Fruit fly (Drosophila melanogaster) whole organism, embryonic: Measurements from ENCODE around the gene Jon65Aiii.
A peak's percentile ranks its signal among the peaks of the same experiment; 100 is the strongest.

Source experiments
- Bgb ChIP-seq: fragments of 200-800 bp; sonication (Bioruptor generic); IDR thresholded peaks from 2 replicates; pipeline ENCODE4 v1.3.6; 2022; ENCODE audit warnings: missing biosample characterization, missing genetic modification characterization; ENCODE audit not compliant: partially characterized antibody
- CG10209 ChIP-seq: fragments of 200-800 bp; sonication (Bioruptor generic); optimal IDR thresholded peaks from 3 replicates; lab custom pipeline; 2017; ENCODE audit warnings: missing biosample characterization, mild to moderate bottlenecking, missing genetic modification characterization, missing genetic modification reagents
- CG10431 ChIP-seq: fragments of 200-800 bp; sonication (Bioruptor generic); optimal IDR thresholded peaks from 3 replicates; lab custom pipeline; 2018; ENCODE audit warnings: missing biosample characterization, mild to moderate bottlenecking, missing genetic modification characterization
- CG11093 ChIP-seq: fragments of 200-800 bp; sonication (Bioruptor generic); IDR thresholded peaks from 3 replicates; pipeline ENCODE4 v1.3.6; 2022; ENCODE audit warnings: missing biosample characterization, missing genetic modification characterization
- CG13296 ChIP-seq: fragments of 200-800 bp; sonication (Bioruptor generic); optimal IDR thresholded peaks from 3 replicates; lab custom pipeline; 2018; ENCODE audit warnings: missing biosample characterization, mild to moderate bottlenecking, missing genetic modification characterization
- CG13775 ChIP-seq: fragments of 200-800 bp; sonication (Bioruptor generic); optimal IDR thresholded peaks from 3 replicates; lab custom pipeline; 2017; ENCODE audit warnings: missing biosample characterization, mild to moderate bottlenecking, missing genetic modification characterization
- CG14014 ChIP-seq: fragments of 200-800 bp; sonication (Bioruptor generic); IDR thresholded peaks from 2 replicates; pipeline ENCODE4 v1.3.6; 2022; ENCODE audit warnings: missing biosample characterization, missing genetic modification characterization
- CG15601 ChIP-seq: fragments of 200-800 bp; sonication (Bioruptor generic); optimal IDR thresholded peaks from 3 replicates; lab custom pipeline; 2019; ENCODE audit warnings: missing biosample characterization, mild to moderate bottlenecking, missing genetic modification characterization, moderate library complexity
- CG18599 ChIP-seq: fragments of 200-800 bp; sonication (Bioruptor generic); optimal IDR thresholded peaks from 3 replicates; lab custom pipeline; 2017; ENCODE audit warnings: missing biosample characterization, missing genetic modification characterization, mild to moderate bottlenecking, moderate library complexity, missing genetic modification reagents
- CG18619 ChIP-seq: fragments of 200-800 bp; sonication (Bioruptor generic); optimal IDR thresholded peaks from 3 replicates; lab custom pipeline; 2017; ENCODE audit warnings: missing biosample characterization, mild to moderate bottlenecking, missing genetic modification characterization
- CG18764 ChIP-seq: fragments of 200-800 bp; sonication (Bioruptor generic); optimal IDR thresholded peaks from 3 replicates; lab custom pipeline; 2016; ENCODE audit warnings: missing biosample characterization, missing genetic modification characterization
- CG34376 ChIP-seq: fragments of 200-800 bp; sonication (Bioruptor generic); optimal IDR thresholded peaks from 2 replicates; lab custom pipeline; 2018; ENCODE audit warnings: missing biosample characterization, mild to moderate bottlenecking, missing genetic modification characterization
- CG34422 ChIP-seq: fragments of 200-800 bp; sonication (Bioruptor generic); IDR thresholded peaks from 3 replicates; pipeline ENCODE4 v1.3.6; 2022; ENCODE audit warnings: missing biosample characterization, missing genetic modification characterization
- CG6272 ChIP-seq: fragments of 200-800 bp; sonication (Bioruptor generic); IDR thresholded peaks from 2 replicates; pipeline ENCODE4 v1.3.6; 2022; ENCODE audit warnings: missing biosample characterization, missing genetic modification characterization
- CG6654 ChIP-seq: fragments of 200-800 bp; sonication (Bioruptor generic); optimal IDR thresholded peaks from 2 replicates; lab custom pipeline; 2017; ENCODE audit warnings: missing biosample characterization, mild to moderate bottlenecking, missing genetic modification characterization
- Deaf1 ChIP-seq: fragments of 200-800 bp; optimal IDR thresholded peaks from 3 replicates; lab custom pipeline; 2019; ENCODE audit warnings: missing biosample characterization, mild to moderate bottlenecking, missing genetic modification characterization, moderate library complexity
- Dip2 ChIP-seq: fragments of 200-800 bp; sonication (Bioruptor generic); IDR thresholded peaks from 2 replicates; pipeline ENCODE4 v1.3.6; 2022; ENCODE audit warnings: missing biosample characterization, missing genetic modification characterization
- Ets65A ChIP-seq: fragments of 200-800 bp; sonication (Bioruptor generic); peaks from one replicate; lab custom pipeline; 2016; ENCODE audit warnings: missing biosample characterization, missing genetic modification characterization
- HLHmδ ChIP-seq: fragments of 200-800 bp; sonication (Bioruptor generic); optimal IDR thresholded peaks from 2 replicates; lab custom pipeline; 2018; ENCODE audit warnings: missing biosample characterization, mild to moderate bottlenecking, missing genetic modification characterization, moderate library complexity
- Kr ChIP-seq: fragments of 200-800 bp; sonication (Bioruptor generic); optimal IDR thresholded peaks from 2 replicates; lab custom pipeline; 2017; ENCODE audit warnings: missing biosample characterization, mild to moderate bottlenecking, missing genetic modification characterization
- Oli ChIP-seq: fragments of 200-800 bp; sonication (Bioruptor generic); optimal IDR thresholded peaks from 2 replicates; lab custom pipeline; 2018; ENCODE audit warnings: missing biosample characterization, mild to moderate bottlenecking, missing genetic modification characterization, moderate library complexity
- Pdp1 ChIP-seq, 2 experiments: fragments of 200-800 bp; sonication (Bioruptor generic); optimal IDR thresholded peaks; 3 replicates each; lab custom pipeline; 2016; ENCODE audit warnings: missing biosample characterization in 2 of 2, missing genetic modification characterization in 2 of 2, mild to moderate bottlenecking in 1 of 2, moderate library complexity in 1 of 2
- Poxn ChIP-seq: fragments of 200-800 bp; sonication (Bioruptor generic); IDR thresholded peaks from 2 replicates; pipeline ENCODE4 v1.3.6; 2022; ENCODE audit warnings: missing biosample characterization, missing genetic modification characterization
- al ChIP-seq: fragments of 200-800 bp; sonication (Bioruptor generic); IDR thresholded peaks from 2 replicates; pipeline ENCODE4 v1.3.6; 2022; ENCODE audit warnings: missing biosample characterization, missing genetic modification characterization
- chif ChIP-seq, 2 experiments: fragments of 200-800 bp; sonication (Bioruptor generic); optimal IDR thresholded peaks; 3 replicates each; lab custom pipeline; 2016; ENCODE audit warnings: missing biosample characterization in 2 of 2, missing genetic modification characterization in 2 of 2
- chinmo ChIP-seq: fragments of 200-800 bp; sonication (Bioruptor generic); IDR thresholded peaks from 4 replicates; pipeline ENCODE4 v1.3.6; 2022; ENCODE audit warnings: missing biosample characterization, missing genetic modification characterization; ENCODE audit not compliant: partially characterized antibody
- dmrt11E ChIP-seq: fragments of 200-800 bp; sonication (Bioruptor generic); optimal IDR thresholded peaks from 3 replicates; lab custom pipeline; 2018; ENCODE audit warnings: missing biosample characterization, mild to moderate bottlenecking, missing genetic modification characterization, moderate library complexity
- exex ChIP-seq: fragments of 200-800 bp; sonication (Bioruptor generic); optimal IDR thresholded peaks from 4 replicates; lab custom pipeline; 2018; ENCODE audit warnings: missing biosample characterization, mild to moderate bottlenecking, missing genetic modification characterization, moderate library complexity
- gem ChIP-seq: fragments of 200-800 bp; sonication (Bioruptor generic); optimal IDR thresholded peaks from 2 replicates; lab custom pipeline; 2019; ENCODE audit warnings: missing biosample characterization, mild to moderate bottlenecking, missing genetic modification characterization, moderate library complexity
- grn ChIP-seq: fragments of 200-800 bp; sonication (Bioruptor generic); optimal IDR thresholded peaks from 3 replicates; lab custom pipeline; 2017; ENCODE audit warnings: missing biosample characterization, missing genetic modification characterization
- ham ChIP-seq: fragments of 200-800 bp; sonication (Bioruptor generic); IDR thresholded peaks from 2 replicates; pipeline ENCODE4 v1.3.6; 2022; ENCODE audit warnings: missing biosample characterization, missing genetic modification characterization
- her ChIP-seq: fragments of 200-800 bp; sonication (Bioruptor generic); optimal IDR thresholded peaks from 2 replicates; lab custom pipeline; 2016; ENCODE audit warnings: missing biosample characterization, missing genetic modification characterization
- mirr ChIP-seq: fragments of 200-800 bp; sonication (Bioruptor generic); optimal IDR thresholded peaks from 3 replicates; lab custom pipeline; 2018; ENCODE audit warnings: missing biosample characterization, mild to moderate bottlenecking, missing genetic modification characterization
- sd ChIP-seq: fragments of 200-800 bp; sonication (Bioruptor generic); optimal IDR thresholded peaks from 3 replicates; lab custom pipeline; 2018; ENCODE audit warnings: missing biosample characterization, mild to moderate bottlenecking, missing genetic modification characterization, moderate library complexity
- slp2 ChIP-seq: fragments of 200-800 bp; sonication (Bioruptor generic); optimal IDR thresholded peaks from 2 replicates; lab custom pipeline; 2016; ENCODE audit warnings: missing biosample characterization, missing genetic modification characterization
- sug ChIP-seq: fragments of 200-800 bp; optimal IDR thresholded peaks from 2 replicates; lab custom pipeline; 2019; ENCODE audit warnings: missing biosample characterization, mild to moderate bottlenecking, missing genetic modification characterization, moderate library complexity
- tna ChIP-seq: fragments of 200-800 bp; sonication (Bioruptor generic); IDR thresholded peaks from 2 replicates; pipeline ENCODE4 v1.3.6; 2022; ENCODE audit warnings: missing biosample characterization, missing genetic modification characterization; ENCODE audit not compliant: partially characterized antibody
- trem ChIP-seq: fragments of 200-800 bp; optimal IDR thresholded peaks from 3 replicates; lab custom pipeline; 2019; ENCODE audit warnings: missing biosample characterization, mild to moderate bottlenecking, missing genetic modification characterization, moderate library complexity
- z ChIP-seq: fragments of 200-800 bp; sonication (Bioruptor generic); IDR thresholded peaks from 3 replicates; pipeline ENCODE4 v1.3.6; 2022; ENCODE audit warnings: missing biosample characterization, missing genetic modification characterization

The Jon65Aiii gene

dm6 chr3L:6059062-6059708 is 8.6 kb downstream of the Jon65Aiii start, which contains the start of gene CG6592 (continued):
- TF ChIP-seq gem (tag; lab: Kevin White, UChicago) (peak; percentile 8), slp2 (GFP tag; lab: Kevin White, UChicago) (peak; percentile 4), ham (no peak), HLHmδ (GFP tag; lab: Kevin White, UChicago) (no peak), CG10431 (GFP tag; lab: Kevin White, UChicago) (peak; percentile 3), CG18619 (GFP tag; lab: Kevin White, UChicago) (peak; percentile 44), al (GFP tag; lab: Robert Waterston, UW) (no peak), CG13296 (GFP tag; lab: Kevin White, UChicago) (no peak), CG13775 (peak; percentile 68), Kr (GFP tag; lab: Kevin White, UChicago) (peak; percentile 68), Ets65A (GFP tag; lab: Kevin White, UChicago) (peak; percentile 98), dmrt11E (tag; lab: Kevin White, UChicago) (peak; percentile 78), CG6272 (0 out of 2 replicates have a peak, but pooled peaks have one; percentile 6), her (GFP tag; lab: Kevin White, UChicago) (peak; percentile 14), Bgb (no peak), z (GFP tag; lab: Robert Waterston, UW) (no peak), CG11093 (GFP tag; lab: Robert Waterston, UW) (no peak), Pdp1 (GFP tag; optimal IDR thresholded peaks at IDR 0.05; lab: Kevin White, UChicago) (peak in 1 of 2 experiments; percentile 8), Dip2 (GFP tag; lab: Robert Waterston, UW) (no peak)
- TF ChIP-seq, all 482 proteins: peak for 142

- TF ChIP-seq sug (peak; percentile 66), Pdp1 (GFP tag; optimal IDR thresholded peaks at IDR 0.05; lab: Kevin White, UChicago) (peak in 1 of 2 experiments; percentile 85), CG18599 (GFP tag; lab: Kevin White, UChicago) (peak; percentile 7), grn (GFP tag; lab: Kevin White, UChicago) (peak; percentile 65), Oli (tag; lab: Kevin White, UChicago) (no peak), CG18764 (no peak), CG34376 (GFP tag; lab: Kevin White, UChicago) (peak; percentile 27), CG10209 (GFP tag; lab: Kevin White, UChicago) (no peak), exex (peak; percentile 98), CG15601 (tag; lab: Kevin White, UChicago) (no peak), sd (tag; lab: Kevin White, UChicago) (peak; percentile 75), mirr (GFP tag; lab: Kevin White, UChicago) (peak; percentile 2)
- TF ChIP-seq, all 482 proteins: peak for 8
These were observed 12.5 kb downstream of the Jon65Aiii start, which contains the start of gene CG10472 for dm6 chr3L:6062860-6063607. Gene CG10472, minus strand, starts transcription at chr3L:6062910.

dm6 chr3L:6065881-6066389 is 15.4 kb downstream of the Jon65Aiii start, which contains the start of gene CG42269:
Gene CG42269, plus strand, starts transcription at chr3L:6066296.
- TF ChIP-seq CG34422 (GFP tag; lab: Robert Waterston, UW), result no peak
- no peak for TF ChIP-seq chif (GFP tag; optimal IDR thresholded peaks at IDR 0.05; lab: Kevin White, UChicago)
- peak; percentile 56 for TF ChIP-seq Deaf1 (tag; lab: Kevin White, UChicago)
- TF ChIP-seq trem (tag; lab: Kevin White, UChicago), result no peak
- no peak for TF ChIP-seq Poxn (GFP tag; lab: Robert Waterston, UW)
- no peak for TF ChIP-seq tna (GFP tag; lab: Robert Waterston, UW)
- 0 out of 4 replicates have a peak, but pooled peaks have one; percentile 38 for TF ChIP-seq chinmo
- no peak for TF ChIP-seq CG6654 (GFP tag; lab: Kevin White, UChicago)
- TF ChIP-seq CG14014, result no peak
